Worm (Caenorhabditis elegans) whole organism, young adult: ENCODE data around the gene F45G2.8.
A peak's percentile ranks its signal among the peaks of the same experiment; 100 is the strongest.

ENCODE experiments used
- K12H6.12 ChIP-seq: fragments of 200-800 bp; sonication (Bioruptor generic); optimal IDR thresholded peaks from 2 replicates; lab custom pipeline; 2018; ENCODE audit warnings: mild to moderate bottlenecking, missing genetic modification characterization, missing compliant biosample characterization
- ama-1 ChIP-seq, 3 experiments: fragments of 150-350 bp in 1 of 3; sonication (generic microtip) in 2 of 3; optimal IDR thresholded peaks; 2 replicates each; lab custom pipeline; 2014 to 2018; ENCODE audit warnings: missing biosample characterization in 2 of 3, missing genetic modification characterization in 2 of 3, missing genetic modification reagents in 2 of 3
- ceh-27 ChIP-seq: fragments of 200-800 bp; sonication (Bioruptor generic); optimal IDR thresholded peaks from 2 replicates; lab custom pipeline; 2018; ENCODE audit warnings: mild to moderate bottlenecking, missing genetic modification characterization, moderate library complexity, missing compliant biosample characterization
- efl-1 ChIP-seq: fragments of 150-350 bp; optimal IDR thresholded peaks from 2 replicates; lab custom pipeline; 2014; ENCODE audit warnings: missing biosample characterization, missing genetic modification reagents, missing genetic modification characterization
- lir-1 ChIP-seq: fragments of 200-800 bp; sonication (Bioruptor generic); conservative IDR thresholded peaks from 2 replicates; pipeline ENCODE4 v1.3.6; 2022; ENCODE audit warnings: missing genetic modification reagents, missing genetic modification characterization, missing compliant biosample characterization
- lsl-1 ChIP-seq: fragments of 200-800 bp; sonication (Bioruptor generic); optimal IDR thresholded peaks from 2 replicates; lab custom pipeline; 2018; ENCODE audit warnings: mild to moderate bottlenecking, missing genetic modification characterization, moderate library complexity, missing compliant biosample characterization
- pbrm-1 ChIP-seq: fragments of 200-800 bp; sonication (Bioruptor generic); IDR thresholded peaks from 2 replicates; pipeline ENCODE4 v1.3.6; 2022; ENCODE audit warnings: missing genetic modification reagents, missing genetic modification characterization, missing compliant biosample characterization
- pha-4 ChIP-seq: fragments of 150-350 bp; sonication (generic microtip); optimal IDR thresholded peaks from 2 replicates; lab custom pipeline; 2014; ENCODE audit warnings: missing biosample characterization, missing genetic modification reagents, missing genetic modification characterization
- repo-1 ChIP-seq: sonication (generic microtip); optimal IDR thresholded peaks from 2 replicates; lab custom pipeline; 2017; ENCODE audit warnings: mild to moderate bottlenecking, missing genetic modification characterization, missing compliant biosample characterization
- sptf-2 ChIP-seq: fragments of 200-800 bp; sonication (Bioruptor generic); optimal IDR thresholded peaks from 2 replicates; lab custom pipeline; 2018; ENCODE audit warnings: mild to moderate bottlenecking, missing genetic modification characterization, missing compliant biosample characterization
- ztf-18 ChIP-seq: sonication (generic microtip); optimal IDR thresholded peaks from 2 replicates; lab custom pipeline; 2016; ENCODE audit warnings: missing genotype, mild to moderate bottlenecking, missing genetic modification characterization, missing compliant biosample characterization

DNA sequence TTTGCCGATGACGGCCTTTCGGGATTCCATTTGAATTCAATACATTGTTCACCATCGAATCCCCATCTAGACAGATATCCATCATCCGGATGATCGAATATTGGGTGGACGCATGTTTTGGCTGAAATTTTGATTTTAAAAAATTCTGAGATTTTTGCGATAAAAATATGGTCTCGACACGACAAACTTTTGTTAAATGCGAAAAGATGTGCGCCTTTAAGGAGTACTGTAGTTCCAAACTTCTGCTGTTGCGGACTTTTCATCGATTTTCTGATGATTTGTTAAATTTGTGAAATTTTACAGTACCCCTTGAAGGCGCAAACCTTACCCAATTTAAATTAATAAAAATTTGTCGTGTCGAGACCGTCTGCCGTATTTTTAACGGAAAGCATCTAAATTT lies 7.7 kb downstream of the F45G2.8 start:
- TF ChIP-seq sptf-2 (GFP tag; lab: Kevin White, UChicago), result no peak
- TF ChIP-seq K12H6.12 (tag; lab: Kevin White, UChicago), result no peak
- no peak for TF ChIP-seq pha-4 (tag; lab: Kevin White, UChicago)
- no peak for TF ChIP-seq repo-1 (tag; lab: Kevin White, UChicago)
- TF ChIP-seq ama-1 (optimal IDR thresholded peaks at IDR 0.05; lab: Kevin White, UChicago), result no peak
- TF ChIP-seq ama-1 (GFP tag; optimal IDR thresholded peaks at IDR 0.05; lab: Kevin White, UChicago), result no peak
- no peak for TF ChIP-seq lir-1 (GFP tag; lab: Robert Waterston, UW)
- TF ChIP-seq lsl-1 (GFP tag; lab: Kevin White, UChicago), result peak; percentile 75
- no peak for TF ChIP-seq pbrm-1 (GFP tag; lab: Robert Waterston, UW)
- no peak for TF ChIP-seq ztf-18 (tag; lab: Kevin White, UChicago)
- no peak for TF ChIP-seq ceh-27 (GFP tag; lab: Kevin White, UChicago)
- TF ChIP-seq efl-1 (GFP tag; lab: Kevin White, UChicago), result no peak
